Fruit fly (Drosophila melanogaster) whole organism, adult: Measurements from ENCODE around the gene CG43739.
A peak's percentile ranks its signal among the peaks of the same experiment; 100 is the strongest.

ENCODE experiments used
- CG12768 ChIP-seq: fragments of 200-800 bp; sonication (Bioruptor generic); optimal IDR thresholded peaks from 2 replicates; lab custom pipeline; 2017; ENCODE audit warnings: missing biosample characterization, missing genetic modification characterization, mild to moderate bottlenecking, moderate library complexity, missing genetic modification reagents
- CG1620 ChIP-seq: fragments of 200-800 bp; sonication (Bioruptor generic); optimal IDR thresholded peaks from 2 replicates; lab custom pipeline; 2016; ENCODE audit warnings: missing biosample characterization, missing genetic modification characterization
- Crg-1 ChIP-seq: fragments of 200-800 bp; sonication (Bioruptor generic); optimal IDR thresholded peaks from 2 replicates; lab custom pipeline; 2016; ENCODE audit warnings: missing biosample characterization, missing genetic modification characterization
- bab1 ChIP-seq: fragments of 200-800 bp; sonication (Bioruptor generic); optimal IDR thresholded peaks from 3 replicates; lab custom pipeline; 2019; ENCODE audit warnings: missing biosample characterization, mild to moderate bottlenecking, missing genetic modification characterization, moderate library complexity
- cnc ChIP-seq, 2 experiments: fragments of >200 bp; optimal IDR thresholded peaks; 2 replicates each; lab custom pipeline; 2017
- kay ChIP-seq: fragments of 200-800 bp; sonication (Bioruptor generic); peaks from one replicate; lab custom pipeline; 2016; ENCODE audit warnings: missing biosample characterization, missing genetic modification characterization, borderline replicate concordance
- pad ChIP-seq: fragments of 200-800 bp; sonication (Bioruptor generic); optimal IDR thresholded peaks from 3 replicates; lab custom pipeline; 2017; ENCODE audit warnings: missing biosample characterization, missing genetic modification characterization, mild to moderate bottlenecking, moderate library complexity, missing genetic modification reagents

dm6 chr2L:20883624-20884220, 35.0 kb downstream of the CG43739 start:
- no peak for TF ChIP-seq CG1620 (GFP tag; lab: Kevin White, UChicago)
- no peak for TF ChIP-seq kay (GFP tag; lab: Kevin White, UChicago)
- TF ChIP-seq pad (GFP tag; lab: Kevin White, UChicago), result peak; percentile 21
- TF ChIP-seq cnc (optimal IDR thresholded peaks at IDR 0.05; lab: Kevin White, UChicago), result no peak
- TF ChIP-seq bab1 (GFP tag; lab: Kevin White, UChicago), result no peak
- peak; percentile 31 for TF ChIP-seq CG12768 (GFP tag; lab: Kevin White, UChicago)
- no peak for TF ChIP-seq Crg-1
